Fruit fly (Drosophila melanogaster) whole organism, embryonic: ENCODE results near the gene Tom70.

Experiments used
- CG11456 ChIP-seq: fragments of 200-800 bp; sonication (Bioruptor generic); IDR thresholded peaks from 3 replicates; pipeline ENCODE4 v1.3.6; 2022; ENCODE audit warnings: missing biosample characterization, missing genetic modification characterization
- CG12219 ChIP-seq: fragments of 200-800 bp; sonication (Bioruptor generic); optimal IDR thresholded peaks from 3 replicates; lab custom pipeline; 2018; ENCODE audit warnings: missing biosample characterization, mild to moderate bottlenecking, missing genetic modification characterization
- CG15011 ChIP-seq: fragments of 200-800 bp; sonication (Bioruptor generic); optimal IDR thresholded peaks from 3 replicates; lab custom pipeline; 2018; ENCODE audit warnings: missing biosample characterization, mild to moderate bottlenecking, missing genetic modification characterization
- CG18599 ChIP-seq: fragments of 200-800 bp; sonication (Bioruptor generic); optimal IDR thresholded peaks from 3 replicates; lab custom pipeline; 2017; ENCODE audit warnings: missing biosample characterization, missing genetic modification characterization, mild to moderate bottlenecking, moderate library complexity, missing genetic modification reagents
- CG2116 ChIP-seq: fragments of 200-800 bp; sonication (Bioruptor generic); optimal IDR thresholded peaks from 3 replicates; lab custom pipeline; 2018; ENCODE audit warnings: missing biosample characterization, mild to moderate bottlenecking, missing genetic modification characterization
- CG2199 ChIP-seq: fragments of 200-800 bp; sonication (Bioruptor generic); IDR thresholded peaks from 3 replicates; pipeline ENCODE4 v1.3.6; 2022; ENCODE audit warnings: missing biosample characterization, missing genetic modification characterization
- CG2712 ChIP-seq: fragments of 200-800 bp; optimal IDR thresholded peaks from 3 replicates; lab custom pipeline; 2019; ENCODE audit warnings: missing biosample characterization, mild to moderate bottlenecking, missing genetic modification characterization, moderate library complexity
- CG30431 ChIP-seq: fragments of 200-800 bp; sonication (Bioruptor generic); optimal IDR thresholded peaks from 2 replicates; lab custom pipeline; 2017; ENCODE audit warnings: missing biosample characterization, missing genetic modification characterization
- CG5180 ChIP-seq: fragments of 200-800 bp; sonication (Bioruptor generic); optimal IDR thresholded peaks from 3 replicates; lab custom pipeline; 2017; ENCODE audit warnings: missing biosample characterization, missing genetic modification characterization, mild to moderate bottlenecking, moderate library complexity, missing genetic modification reagents
- CG6765 ChIP-seq: fragments of 200-800 bp; sonication (Bioruptor generic); optimal IDR thresholded peaks from 3 replicates; lab custom pipeline; 2017; ENCODE audit warnings: missing biosample characterization, mild to moderate bottlenecking, missing genetic modification characterization
- CG6813 ChIP-seq: fragments of 200-800 bp; sonication (Bioruptor generic); optimal IDR thresholded peaks from 2 replicates; lab custom pipeline; 2017; ENCODE audit warnings: missing biosample characterization, missing genetic modification characterization, mild to moderate bottlenecking, moderate library complexity, missing genetic modification reagents
- CG8290 ChIP-seq, 3 experiments: fragments of 200-800 bp; sonication (Bioruptor generic); optimal IDR thresholded peaks; 2 replicates each; lab custom pipeline; 2016 to 2019; ENCODE audit warnings: missing biosample characterization in 3 of 3, missing genetic modification characterization in 3 of 3, mild to moderate bottlenecking in 2 of 3, moderate library complexity in 1 of 3
- CoRest ChIP-seq: fragments of 200-800 bp; sonication (Bioruptor generic); optimal IDR thresholded peaks from 3 replicates; lab custom pipeline; 2018; ENCODE audit warnings: missing biosample characterization, mild to moderate bottlenecking, missing genetic modification characterization, moderate library complexity
- D19B ChIP-seq: fragments of 200-800 bp; sonication (Bioruptor generic); optimal IDR thresholded peaks from 2 replicates; lab custom pipeline; 2017; ENCODE audit warnings: missing biosample characterization, mild to moderate bottlenecking, missing genetic modification characterization
- H2.0 ChIP-seq: fragments of 200-800 bp; sonication (Bioruptor generic); IDR thresholded peaks from 2 replicates; pipeline ENCODE4 v1.3.6; 2022; ENCODE audit warnings: missing biosample characterization, missing genetic modification characterization
- Med ChIP-seq: fragments of 200-800 bp; sonication (Bioruptor generic); peaks from one replicate; lab custom pipeline; 2016; ENCODE audit warnings: missing biosample characterization, missing genetic modification characterization, mild to moderate bottlenecking, inconsistent platforms, moderate library complexity
- Nf-YA ChIP-seq: fragments of 200-800 bp; sonication (Bioruptor generic); IDR thresholded peaks from 2 replicates; pipeline ENCODE4 v1.3.6; 2022; ENCODE audit warnings: missing biosample characterization, missing genetic modification characterization
- PHDP ChIP-seq: fragments of 200-800 bp; sonication (Bioruptor generic); optimal IDR thresholded peaks from 3 replicates; lab custom pipeline; 2018; ENCODE audit warnings: missing biosample characterization, mild to moderate bottlenecking, missing genetic modification characterization, moderate library complexity
- Pdp1 ChIP-seq, 2 experiments: fragments of 200-800 bp; sonication (Bioruptor generic); optimal IDR thresholded peaks; 3 replicates each; lab custom pipeline; 2016; ENCODE audit warnings: missing biosample characterization in 2 of 2, missing genetic modification characterization in 2 of 2, mild to moderate bottlenecking in 1 of 2, moderate library complexity in 1 of 2
- Rx ChIP-seq: fragments of 200-800 bp; sonication (Bioruptor generic); IDR thresholded peaks from 2 replicates; pipeline ENCODE4 v1.3.6; 2022; ENCODE audit warnings: missing biosample characterization, missing genetic modification characterization
- Sry-β ChIP-seq: fragments of 200-800 bp; sonication (Bioruptor generic); optimal IDR thresholded peaks from 2 replicates; lab custom pipeline; 2018; ENCODE audit warnings: missing biosample characterization, mild to moderate bottlenecking, missing genetic modification characterization, moderate library complexity
- chinmo ChIP-seq: fragments of 200-800 bp; sonication (Bioruptor generic); IDR thresholded peaks from 4 replicates; pipeline ENCODE4 v1.3.6; 2022; ENCODE audit warnings: missing biosample characterization, missing genetic modification characterization; ENCODE audit not compliant: partially characterized antibody
- chm ChIP-seq: fragments of 200-800 bp; sonication (Bioruptor generic); IDR thresholded peaks from 2 replicates; pipeline ENCODE4 v1.3.6; 2022; ENCODE audit warnings: missing biosample characterization, missing genetic modification characterization
- crol ChIP-seq: fragments of 200-800 bp; sonication (Bioruptor generic); IDR thresholded peaks from 2 replicates; pipeline ENCODE4 v1.3.6; 2022; ENCODE audit warnings: missing biosample characterization, missing genetic modification characterization
- cwo ChIP-seq: fragments of 200-800 bp; sonication (Bioruptor generic); optimal IDR thresholded peaks from 3 replicates; lab custom pipeline; 2017; ENCODE audit warnings: missing biosample characterization, missing genetic modification characterization, mild to moderate bottlenecking, moderate library complexity, missing genetic modification reagents
- dan ChIP-seq: fragments of 200-800 bp; sonication (Bioruptor generic); IDR thresholded peaks from 2 replicates; pipeline ENCODE4 v1.3.6; 2022; ENCODE audit warnings: missing biosample characterization, missing genetic modification characterization
- exex ChIP-seq: fragments of 200-800 bp; sonication (Bioruptor generic); optimal IDR thresholded peaks from 4 replicates; lab custom pipeline; 2018; ENCODE audit warnings: missing biosample characterization, mild to moderate bottlenecking, missing genetic modification characterization, moderate library complexity
- fu2 ChIP-seq: fragments of 200-800 bp; sonication (Bioruptor generic); optimal IDR thresholded peaks from 2 replicates; lab custom pipeline; 2016; ENCODE audit warnings: missing biosample characterization, missing genetic modification characterization
- ind ChIP-seq: fragments of 200-800 bp; sonication (Bioruptor generic); optimal IDR thresholded peaks from 3 replicates; lab custom pipeline; 2016; ENCODE audit warnings: missing biosample characterization, missing genetic modification characterization
- kni ChIP-seq: fragments of 200-800 bp; sonication (Bioruptor generic); optimal IDR thresholded peaks from 3 replicates; lab custom pipeline; 2017; ENCODE audit warnings: mild to moderate bottlenecking, missing biosample characterization, missing genetic modification reagents, missing genetic modification characterization
- pum ChIP-seq: fragments of 200-800 bp; sonication (Bioruptor generic); optimal IDR thresholded peaks from 2 replicates; lab custom pipeline; 2016; ENCODE audit warnings: missing biosample characterization, missing genetic modification characterization
- sd ChIP-seq: fragments of 200-800 bp; sonication (Bioruptor generic); optimal IDR thresholded peaks from 3 replicates; lab custom pipeline; 2018; ENCODE audit warnings: missing biosample characterization, mild to moderate bottlenecking, missing genetic modification characterization, moderate library complexity
- sens ChIP-seq: fragments of 200-800 bp; sonication (Bioruptor generic); peaks from one replicate; lab custom pipeline; 2016; ENCODE audit warnings: missing biosample characterization, missing genetic modification characterization
- stwl ChIP-seq: fragments of 200-800 bp; sonication (Bioruptor generic); optimal IDR thresholded peaks from 3 replicates; lab custom pipeline; 2018; ENCODE audit warnings: missing biosample characterization, mild to moderate bottlenecking, missing genetic modification characterization, moderate library complexity
- sug ChIP-seq: fragments of 200-800 bp; optimal IDR thresholded peaks from 2 replicates; lab custom pipeline; 2019; ENCODE audit warnings: missing biosample characterization, mild to moderate bottlenecking, missing genetic modification characterization, moderate library complexity
- trh ChIP-seq: fragments of 200-800 bp; sonication (Bioruptor generic); optimal IDR thresholded peaks from 2 replicates; lab custom pipeline; 2016; ENCODE audit warnings: missing biosample characterization, missing genetic modification characterization
- unc-4 ChIP-seq: fragments of 200-800 bp; sonication (Bioruptor generic); IDR thresholded peaks from 2 replicates; pipeline ENCODE4 v1.3.6; 2022; ENCODE audit warnings: missing biosample characterization, missing genetic modification characterization; ENCODE audit not compliant: partially characterized antibody
- zen2 ChIP-seq: fragments of 200-800 bp; sonication (Bioruptor generic); IDR thresholded peaks from 3 replicates; pipeline ENCODE4 v1.3.6; 2022; ENCODE audit warnings: missing biosample characterization, missing genetic modification characterization; ENCODE audit not compliant: partially characterized antibody

The Tom70 gene

dm6 chr2L:12028808-12029207, 9.5 kb downstream of the Tom70 start (continued):
- no peak for TF ChIP-seq CG8290 (GFP tag; optimal IDR thresholded peaks at IDR 0.05; lab: Kevin White, UChicago)
- TF ChIP-seq CG8290 (tag; optimal IDR thresholded peaks at IDR 0.05; lab: Kevin White, UChicago) = peak in 1 of 2 experiments; percentile 14
- no peak for TF ChIP-seq CG5180 (GFP tag; lab: Kevin White, UChicago)
- TF ChIP-seq CG12219 (GFP tag; lab: Kevin White, UChicago) = no peak
- TF ChIP-seq exex = peak; percentile 69
- TF ChIP-seq CG6813 (GFP tag; lab: Kevin White, UChicago) = no peak
- no peak for TF ChIP-seq PHDP (tag; lab: Kevin White, UChicago)
- peak; percentile 43 for TF ChIP-seq sug (tag; lab: Kevin White, UChicago)
- no peak for TF ChIP-seq fu2 (GFP tag; lab: Kevin White, UChicago)
- no peak for TF ChIP-seq dan (GFP tag; lab: Robert Waterston, UW)
- no peak for TF ChIP-seq Sry-β (GFP tag; lab: Kevin White, UChicago)
- no peak for TF ChIP-seq stwl
- no peak for TF ChIP-seq pum (GFP tag; lab: Kevin White, UChicago)
- no peak for TF ChIP-seq CG2199 (GFP tag; lab: Robert Waterston, UW)
- TF ChIP-seq trh (GFP tag; lab: Kevin White, UChicago) = no peak
- TF ChIP-seq Rx = no peak
- TF ChIP-seq CG6765 (GFP tag; lab: Kevin White, UChicago) = no peak
- TF ChIP-seq crol (GFP tag; lab: Robert Waterston, UW) = 0 out of 2 replicates have a peak, but pooled peaks have one; percentile 22
- no peak for TF ChIP-seq chm (GFP tag; lab: Robert Waterston, UW)
- no peak for TF ChIP-seq CG18599 (GFP tag; lab: Kevin White, UChicago)
- TF ChIP-seq unc-4 (GFP tag; lab: Robert Waterston, UW) = no peak
- no peak for TF ChIP-seq CG15011 (GFP tag; lab: Kevin White, UChicago)
- no peak for TF ChIP-seq CG2712 (tag; lab: Kevin White, UChicago)
- no peak for TF ChIP-seq CG2116 (GFP tag; lab: Kevin White, UChicago)
- no peak for TF ChIP-seq CG30431 (GFP tag; lab: Kevin White, UChicago)
- TF ChIP-seq zen2 (GFP tag; lab: Robert Waterston, UW) = no peak
- no peak for TF ChIP-seq Nf-YA (GFP tag; lab: Robert Waterston, UW)
- TF ChIP-seq sens (GFP tag; lab: Kevin White, UChicago) = no peak
- TF ChIP-seq CoRest (tag; lab: Kevin White, UChicago) = no peak
- no peak for TF ChIP-seq cwo (GFP tag; lab: Kevin White, UChicago)
- TF ChIP-seq Pdp1 (GFP tag; optimal IDR thresholded peaks at IDR 0.05; lab: Kevin White, UChicago) = peak in 1 of 2 experiments; percentile 43

- peak; percentile 50 for TF ChIP-seq sd
- TF ChIP-seq kni (GFP tag; lab: Kevin White, UChicago) = peak; percentile 51
- TF ChIP-seq H2.0 = no peak
- 0 out of 4 replicates have a peak, but pooled peaks have one; percentile 34 for TF ChIP-seq chinmo (GFP tag; lab: Robert Waterston, UW)
- no peak for TF ChIP-seq ind (GFP tag; lab: Kevin White, UChicago)
- TF ChIP-seq Med (GFP tag; lab: Kevin White, UChicago) = peak; percentile 63
- 0 out of 3 replicates have a peak, but pooled peaks have one; percentile 21 for TF ChIP-seq CG11456 (GFP tag; lab: Robert Waterston, UW)
- peak; percentile 46 for TF ChIP-seq D19B (GFP tag; lab: Kevin White, UChicago)
- TF ChIP-seq sens (GFP tag; lab: Kevin White, UChicago) = peak; percentile 24
These were observed 10.2 kb downstream of the Tom70 start for dm6 chr2L:12028102-12028501.
